Fruit fly (Drosophila melanogaster): Measurements from ENCODE around the gene Myc.

Gene Myc

DNA sequence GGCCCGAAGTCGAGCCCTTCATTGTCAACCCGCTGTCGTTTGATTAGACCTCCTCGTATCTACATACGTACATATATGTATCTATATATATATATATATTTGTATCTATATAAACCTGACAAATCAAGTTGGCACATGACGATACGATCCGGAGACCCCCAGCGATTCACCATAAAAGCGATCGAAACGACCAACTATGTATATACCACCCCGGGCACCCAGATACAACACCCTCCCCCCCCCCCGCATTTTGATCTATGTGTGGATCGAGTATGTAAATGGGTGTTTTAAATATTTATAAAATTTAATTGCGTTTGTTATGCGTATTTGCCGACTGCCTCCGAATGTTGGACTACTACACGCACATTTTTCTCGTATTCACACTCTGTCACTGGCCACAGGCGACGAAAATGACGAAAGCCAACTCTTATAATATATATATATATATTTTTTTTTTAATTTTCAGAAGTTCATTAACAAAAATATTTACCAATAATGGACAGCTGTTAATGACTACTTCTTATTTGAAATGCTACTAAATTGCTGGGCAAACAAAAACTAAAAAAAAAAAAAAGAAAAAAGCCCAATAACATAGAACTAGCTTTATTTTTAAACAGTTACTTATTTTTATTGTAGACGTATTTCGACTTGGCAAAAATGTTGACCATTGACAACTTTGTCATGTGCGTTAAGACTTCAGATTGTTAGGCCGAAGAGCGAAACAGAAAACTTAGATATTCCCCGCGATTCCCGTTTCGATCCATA, 41.2 kb downstream of the Myc start (continued):
- TF ChIP-seq CG15479 (GFP tag; optimal IDR thresholded peaks at IDR 0.05) (no peak), ci (GFP tag; IDR thresholded peaks at IDR 0.05) (no peak), Sox100B (GFP tag; optimal IDR thresholded peaks at IDR 0.05) (peak; percentile 88), row (GFP tag; IDR thresholded peaks at IDR 0.05) (peak; percentile 75), CG5245 (GFP tag; optimal IDR thresholded peaks at IDR 0.05) (no peak), Abd-B (GFP tag; optimal IDR thresholded peaks at IDR 0.05) (peak; percentile 35), CG30431 (GFP tag; optimal IDR thresholded peaks at IDR 0.05) (peak; percentile 14), gsb (GFP tag; IDR thresholded peaks at IDR 0.05) (peak; percentile 42; the same call in 1 of the 2 replicates), CG8089 (GFP tag; optimal IDR thresholded peaks at IDR 0.05) (no peak), CG1529 (GFP tag; optimal IDR thresholded peaks at IDR 0.05) (peak; percentile 16), pb (GFP tag; optimal IDR thresholded peaks at IDR 0.05) (no peak), CG12071 (GFP tag; optimal IDR thresholded peaks at IDR 0.05) (no peak), CG6854 (GFP tag; optimal IDR thresholded peaks at IDR 0.05) (peak; percentile 70), lmd (GFP tag; IDR thresholded peaks at IDR 0.05) (peak; percentile 70; the same call in 1 of the 2 replicates), MBD-R2 (GFP tag; IDR thresholded peaks at IDR 0.05) (peak; percentile 24; the same call in 1 of the 2 replicates), slp2 (GFP tag; optimal IDR thresholded peaks at IDR 0.05) (no peak), unc-4 (GFP tag; IDR thresholded peaks at IDR 0.05; ENCODE audit: partially characterized antibody) (no peak), Dbx (GFP tag; IDR thresholded peaks at IDR 0.05) (peak; percentile 68; the same call in 2 of the 3 replicates), Kr (GFP tag; optimal IDR thresholded peaks at IDR 0.05) (no peak), CG10959 (GFP tag; IDR thresholded peaks at IDR 0.05) (no peak), Dll (GFP tag; IDR thresholded peaks at IDR 0.05; ENCODE audit: partially characterized antibody) (no peak), CG11723 (GFP tag; optimal IDR thresholded peaks at IDR 0.05) (peak; percentile 45), twi (tag; optimal IDR thresholded peaks at IDR 0.05) (no peak), CG18619 (GFP tag; optimal IDR thresholded peaks at IDR 0.05) (peak; percentile 66), CG3163 (GFP tag; optimal IDR thresholded peaks at IDR 0.05) (no peak), CG10431 (GFP tag; optimal IDR thresholded peaks at IDR 0.05) (no peak), CG15601 (tag; optimal IDR thresholded peaks at IDR 0.05) (peak; percentile 62), esg (GFP tag; conservative IDR thresholded peaks at IDR 0.05) (no peak), Doc3 (GFP tag; IDR thresholded peaks at IDR 0.05; ENCODE audit: partially characterized antibody) (no peak), Bgb (GFP tag; IDR thresholded peaks at IDR 0.05; ENCODE audit: partially characterized antibody) (no peak), HLH54F (GFP tag; optimal IDR thresholded peaks at IDR 0.05) (peak; percentile 12), Antp (GFP tag; optimal IDR thresholded peaks at IDR 0.05) (peak; percentile 36), lola (GFP tag; optimal IDR thresholded peaks at IDR 0.05) (peak in 1 of 3 experiments; percentile 52), abd-A (tag; optimal IDR thresholded peaks at IDR 0.05) (peak; percentile 95), CG3281 (GFP tag; optimal IDR thresholded peaks at IDR 0.05) (peak; percentile 85), stc (GFP tag; IDR thresholded peaks at IDR 0.05) (0 out of 2 replicates have a peak, but pooled peaks have one; percentile 30), tll (GFP tag; optimal IDR thresholded peaks at IDR 0.05) (no peak), sd (tag; optimal IDR thresholded peaks at IDR 0.05) (peak; percentile 78), Hr78 (GFP tag; optimal IDR thresholded peaks at IDR 0.05) (no peak), grau (tag; optimal IDR thresholded peaks at IDR 0.05) (peak; percentile 79), CG17802 (tag; optimal IDR thresholded peaks at IDR 0.05) (no peak), CG5180 (GFP tag; optimal IDR thresholded peaks at IDR 0.05) (peak; percentile 1), CG1233 (GFP tag; optimal IDR thresholded peaks at IDR 0.05) (peak; percentile 51), CG10209 (GFP tag; optimal IDR thresholded peaks at IDR 0.05) (peak; percentile 78), cad (GFP tag; optimal IDR thresholded peaks at IDR 0.05) (no peak), pum (GFP tag; optimal IDR thresholded peaks at IDR 0.05) (peak; percentile 34), CG42726 (GFP tag; IDR thresholded peaks at IDR 0.05; ENCODE audit: partially characterized antibody) (no peak), YL-1 (GFP tag; optimal IDR thresholded peaks at IDR 0.05) (no peak)
